Fruit fly (Drosophila melanogaster) S2 (cell line): ENCODE data around the gene DAAM.

Source experiments
- CG8478 ChIP-seq: fragments of >200 bp; optimal IDR thresholded peaks from 2 replicates; lab custom pipeline; 2018
- CTCF ChIP-seq, 2 experiments: fragments of >200 bp; optimal IDR thresholded peaks; 2 replicates each; lab custom pipeline; 2018

- TF ChIP-seq CTCF (optimal IDR thresholded peaks at IDR 0.05; lab: Kevin White, UChicago) (no peak), CG8478 (lab: Kevin White, UChicago) (no peak)
These were observed 52.5 kb downstream of the DAAM start for dm6 chrX:1269700-1270099.
